Fruit fly (Drosophila melanogaster): ENCODE results near the gene btn.

dm6 chr3R:22576096-22576697, 10.2 kb downstream of the btn start:
- TF ChIP-seq tj (GFP tag; optimal IDR thresholded peaks at IDR 0.05) (no peak), cic (GFP tag; optimal IDR thresholded peaks at IDR 0.05) (no peak), CG33017 (tag; optimal IDR thresholded peaks at IDR 0.05) (no peak), CG7045 (GFP tag; optimal IDR thresholded peaks at IDR 0.05) (no peak), toe (GFP tag; optimal IDR thresholded peaks at IDR 0.05) (no peak), Clk (GFP tag; optimal IDR thresholded peaks at IDR 0.05) (no peak), Mnt (GFP tag; optimal IDR thresholded peaks at IDR 0.05) (no peak), CG11617 (GFP tag; optimal IDR thresholded peaks at IDR 0.05) (no peak), CG14711 (tag; optimal IDR thresholded peaks at IDR 0.05) (no peak), ovo (GFP tag; optimal IDR thresholded peaks at IDR 0.05) (no peak), Hr96 (GFP tag; optimal IDR thresholded peaks at IDR 0.05) (no peak), kay (GFP tag; ENCODE audit: borderline replicate concordance) (no peak)
